Worm (Caenorhabditis elegans) whole organism, L4 larva: ENCODE measurements around the gene srt-28.

Experiments used
- D1046.2 ChIP-seq: fragments of 200-800 bp; sonication (Bioruptor generic); IDR thresholded peaks from 2 replicates; pipeline ENCODE4 v1.3.6; 2022; ENCODE audit warnings: missing genetic modification characterization, missing compliant biosample characterization
- F10B5.3 ChIP-seq: sonication (generic microtip); optimal IDR thresholded peaks from 2 replicates; lab custom pipeline; 2016; ENCODE audit warnings: mild to moderate bottlenecking, missing genetic modification characterization, missing compliant biosample characterization
- F37D6.2 ChIP-seq: sonication (generic microtip); optimal IDR thresholded peaks from 2 replicates; lab custom pipeline; 2016; ENCODE audit warnings: mild to moderate bottlenecking, missing genetic modification characterization, missing compliant biosample characterization
- R02D3.7 ChIP-seq: fragments of 150-350 bp; sonication (generic microtip); optimal IDR thresholded peaks from 3 replicates; lab custom pipeline; 2014; ENCODE audit warnings: missing biosample characterization, missing genetic modification characterization
- T20F7.1 ChIP-seq: fragments of 200-800 bp; sonication (Bioruptor generic); optimal IDR thresholded peaks from 2 replicates; lab custom pipeline; 2018; ENCODE audit warnings: mild to moderate bottlenecking, missing genetic modification characterization, missing compliant biosample characterization
- T26A8.4 ChIP-seq: fragments of 200-800 bp; sonication (Bioruptor generic); IDR thresholded peaks from 2 replicates; pipeline ENCODE4 v1.3.6; 2022; ENCODE audit warnings: missing genetic modification characterization, missing compliant biosample characterization
- Y105C5A.15 ChIP-seq: fragments of 200-800 bp; sonication (Bioruptor generic); IDR thresholded peaks from 2 replicates; pipeline ENCODE4 v1.3.6; 2022; ENCODE audit warnings: missing genetic modification characterization, missing compliant biosample characterization
- Y48G9A.11 ChIP-seq: fragments of 200-800 bp; sonication (Bioruptor generic); IDR thresholded peaks from 2 replicates; pipeline ENCODE4 v1.3.6; 2022; ENCODE audit warnings: missing genetic modification reagents, missing genetic modification characterization, missing compliant biosample characterization
- ZK337.2 ChIP-seq: fragments of 200-800 bp; sonication (Bioruptor generic); IDR thresholded peaks from 2 replicates; pipeline ENCODE4 v1.3.6; 2022; ENCODE audit warnings: missing genetic modification reagents, missing genetic modification characterization, missing compliant biosample characterization
- aha-1 ChIP-seq: fragments of 150-350 bp; peaks from one replicate; lab custom pipeline; 2014; ENCODE audit warnings: missing biosample characterization, missing genetic modification characterization
- ama-1 ChIP-seq: fragments of 150-350 bp; optimal IDR thresholded peaks from 2 replicates; lab custom pipeline; 2014; ENCODE audit warnings: inconsistent platforms, mixed read lengths
- attf-4 ChIP-seq: sonication (generic microtip); optimal IDR thresholded peaks from 3 replicates; lab custom pipeline; 2017; ENCODE audit warnings: missing biosample characterization, missing genetic modification characterization
- ceh-20 ChIP-seq: fragments of 200-800 bp; sonication (Bioruptor generic); IDR thresholded peaks from 2 replicates; pipeline ENCODE4 v1.3.6; 2022; ENCODE audit warnings: missing genetic modification reagents, missing genetic modification characterization, missing compliant biosample characterization
- ceh-82 ChIP-seq: sonication (generic microtip); optimal IDR thresholded peaks from 2 replicates; lab custom pipeline; 2017; ENCODE audit warnings: missing biosample characterization, missing genetic modification characterization
- ces-1 ChIP-seq: fragments of 150-350 bp; sonication (generic microtip); optimal IDR thresholded peaks from 4 replicates; lab custom pipeline; 2014; ENCODE audit warnings: missing biosample characterization, missing genetic modification reagents, missing genetic modification characterization
- ctbp-1 ChIP-seq: fragments of 200-800 bp; sonication (Bioruptor generic); IDR thresholded peaks from 2 replicates; pipeline ENCODE4 v1.3.6; 2022; ENCODE audit warnings: missing genetic modification reagents, missing genetic modification characterization, missing compliant biosample characterization
- daf-16 ChIP-seq, 3 experiments: sonication (generic microtip); optimal IDR thresholded peaks; 2 replicates each; lab custom pipeline; 2016 to 2017; ENCODE audit warnings: missing genetic modification characterization in 3 of 3, missing genetic modification reagents in 3 of 3, mild to moderate bottlenecking in 2 of 3, missing compliant biosample characterization in 2 of 3, missing biosample characterization in 1 of 3, moderate library complexity in 1 of 3
- dmd-6 ChIP-seq: fragments of 200-800 bp; sonication (Bioruptor generic); IDR thresholded peaks from 2 replicates; pipeline ENCODE4 v1.3.6; 2022; ENCODE audit warnings: missing genetic modification reagents, missing genetic modification characterization, missing compliant biosample characterization
- egl-27 ChIP-seq: sonication (generic microtip); optimal IDR thresholded peaks from 3 replicates; lab custom pipeline; 2017; ENCODE audit warnings: missing biosample characterization, missing genetic modification reagents, missing genetic modification characterization
- fkh-10 ChIP-seq: fragments of 150-350 bp; optimal IDR thresholded peaks from 2 replicates; lab custom pipeline; 2014; ENCODE audit warnings: missing biosample characterization, missing genetic modification reagents, missing genetic modification characterization
- fos-1 ChIP-seq: fragments of 150-350 bp; optimal IDR thresholded peaks from 2 replicates; lab custom pipeline; 2014; ENCODE audit warnings: missing biosample characterization, missing genetic modification characterization
- gei-8 ChIP-seq: fragments of 200-800 bp; sonication (Bioruptor generic); optimal IDR thresholded peaks from 2 replicates; lab custom pipeline; 2018; ENCODE audit warnings: mild to moderate bottlenecking, missing genetic modification characterization, missing compliant biosample characterization
- hlh-11 ChIP-seq: fragments of 200-800 bp; sonication (Bioruptor generic); optimal IDR thresholded peaks from 2 replicates; lab custom pipeline; 2018; ENCODE audit warnings: mild to moderate bottlenecking, missing genetic modification characterization, missing compliant biosample characterization
- lin-13 ChIP-seq: fragments of 150-350 bp; optimal IDR thresholded peaks from 2 replicates; lab custom pipeline; 2014; ENCODE audit warnings: missing biosample characterization, missing genetic modification reagents, missing genetic modification characterization
- lin-15B ChIP-seq: fragments of 150-350 bp; sonication (generic microtip); optimal IDR thresholded peaks from 3 replicates; lab custom pipeline; 2014; ENCODE audit warnings: missing biosample characterization, missing genetic modification characterization
- lin-29 ChIP-seq: fragments of 200-800 bp; sonication (Bioruptor generic); IDR thresholded peaks from 2 replicates; pipeline ENCODE4 v1.3.6; 2022; ENCODE audit warnings: missing genetic modification reagents, missing genetic modification characterization, missing compliant biosample characterization
- mdl-1 ChIP-seq, 2 experiments: fragments of 150-350 bp in 1 of 2; sonication (generic microtip) in 1 of 2; optimal IDR thresholded peaks; 2 replicates each; lab custom pipeline; 2014 to 2017; ENCODE audit warnings: missing biosample characterization in 2 of 2, missing genetic modification characterization in 2 of 2
- mdt-29 ChIP-seq: fragments of 200-800 bp; sonication (Bioruptor generic); IDR thresholded peaks from 2 replicates; pipeline ENCODE4 v1.3.6; 2022; ENCODE audit warnings: missing genetic modification reagents, missing genetic modification characterization, missing compliant biosample characterization
- mxl-3 ChIP-seq: fragments of 200-800 bp; sonication (Bioruptor generic); optimal IDR thresholded peaks from 2 replicates; lab custom pipeline; 2018; ENCODE audit warnings: mild to moderate bottlenecking, missing genetic modification characterization, missing compliant biosample characterization
- nhr-11 ChIP-seq: fragments of 150-350 bp; optimal IDR thresholded peaks from 2 replicates; lab custom pipeline; 2014; ENCODE audit warnings: missing biosample characterization, missing genetic modification characterization
- nhr-111 ChIP-seq: fragments of 200-800 bp; sonication (Bioruptor generic); optimal IDR thresholded peaks from 2 replicates; lab custom pipeline; 2018; ENCODE audit warnings: mild to moderate bottlenecking, missing genetic modification characterization, missing compliant biosample characterization
- nhr-28 ChIP-seq: fragments of 150-350 bp; optimal IDR thresholded peaks from 2 replicates; lab custom pipeline; 2014; ENCODE audit warnings: missing biosample characterization, missing genetic modification characterization
- nhr-42 ChIP-seq: fragments of 200-800 bp; sonication (Bioruptor generic); IDR thresholded peaks from 2 replicates; pipeline ENCODE4 v1.3.6; 2022; ENCODE audit warnings: missing genetic modification characterization, missing compliant biosample characterization
- nhr-6 ChIP-seq: fragments of 150-350 bp; optimal IDR thresholded peaks from 2 replicates; lab custom pipeline; 2014; ENCODE audit warnings: missing biosample characterization, missing genetic modification characterization
- nhr-76 ChIP-seq: fragments of 150-350 bp; optimal IDR thresholded peaks from 2 replicates; lab custom pipeline; 2014; ENCODE audit warnings: missing biosample characterization, missing genetic modification characterization
- php-3 ChIP-seq: fragments of 200-800 bp; sonication (Bioruptor generic); IDR thresholded peaks from 2 replicates; pipeline ENCODE4 v1.3.6; 2022; ENCODE audit warnings: missing genetic modification reagents, missing genetic modification characterization, missing compliant biosample characterization
- pqm-1 ChIP-seq: sonication (generic microtip); optimal IDR thresholded peaks from 2 replicates; lab custom pipeline; 2017; ENCODE audit warnings: missing biosample characterization, missing genetic modification characterization
- set-16 ChIP-seq: fragments of 200-800 bp; sonication (Bioruptor generic); IDR thresholded peaks from 2 replicates; pipeline ENCODE4 v1.3.6; 2022; ENCODE audit warnings: missing genetic modification reagents, missing genetic modification characterization, missing compliant biosample characterization
- snpc-4 ChIP-seq: fragments of 150-350 bp; optimal IDR thresholded peaks from 2 replicates; lab custom pipeline; 2014; ENCODE audit warnings: missing biosample characterization, missing genetic modification characterization
- spr-3 ChIP-seq: fragments of 200-800 bp; sonication (Bioruptor generic); optimal IDR thresholded peaks from 2 replicates; lab custom pipeline; 2018; ENCODE audit warnings: mild to moderate bottlenecking, missing genetic modification characterization, missing compliant biosample characterization
- tag-97 ChIP-seq: fragments of 200-800 bp; sonication (Bioruptor generic); IDR thresholded peaks from 2 replicates; pipeline ENCODE4 v1.3.6; 2022; ENCODE audit warnings: missing genetic modification characterization, missing compliant biosample characterization
- unc-130 ChIP-seq: sonication (generic microtip); optimal IDR thresholded peaks from 2 replicates; lab custom pipeline; 2016; ENCODE audit warnings: missing genetic modification reagents, missing genetic modification characterization, missing compliant biosample characterization
- zag-1 ChIP-seq: fragments of 150-350 bp; optimal IDR thresholded peaks from 2 replicates; lab custom pipeline; 2014; ENCODE audit warnings: missing biosample characterization, missing genetic modification characterization
- zfp-2 ChIP-seq: sonication (generic microtip); optimal IDR thresholded peaks from 2 replicates; lab custom pipeline; 2016; ENCODE audit warnings: mild to moderate bottlenecking, missing genetic modification characterization, missing compliant biosample characterization
- zfp-3 ChIP-seq: fragments of 200-800 bp; sonication (Bioruptor generic); conservative IDR thresholded peaks from 2 replicates; pipeline ENCODE4 v1.3.6; 2022; ENCODE audit warnings: missing genetic modification reagents, missing genetic modification characterization, missing compliant biosample characterization
- zip-2 ChIP-seq: fragments of 150-350 bp; optimal IDR thresholded peaks from 2 replicates; lab custom pipeline; 2014; ENCODE audit warnings: missing biosample characterization, missing genetic modification characterization
- ztf-11 ChIP-seq: fragments of 150-350 bp; optimal IDR thresholded peaks from 2 replicates; lab custom pipeline; 2014; ENCODE audit warnings: missing biosample characterization, missing genetic modification characterization

The srt-28 gene

DNA sequence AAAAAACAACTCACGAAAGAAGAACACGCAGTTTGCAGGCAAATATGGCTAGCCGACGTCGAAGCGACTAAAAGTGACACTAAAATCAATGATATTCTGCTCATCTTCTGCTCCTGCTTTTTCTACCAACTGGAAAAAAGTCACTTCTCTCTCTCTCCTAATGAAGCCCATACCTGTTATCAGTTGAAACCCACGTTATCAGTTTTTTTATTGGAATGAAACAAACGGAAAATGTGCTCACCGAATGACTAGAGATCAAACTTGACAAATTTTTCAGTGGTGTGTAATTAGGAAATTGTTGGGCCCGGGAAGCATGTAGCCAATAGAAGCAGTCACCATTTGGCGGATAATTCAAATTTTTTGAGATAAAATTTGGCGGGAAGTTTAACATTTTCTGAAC lies 2.0 kb downstream of the srt-28 start, which contains the start of gene C24B9.3 (continued):
- no peak for TF ChIP-seq spr-3 (GFP tag; lab: Kevin White, UChicago)
- no peak for TF ChIP-seq zag-1
- TF ChIP-seq snpc-4 (tag; lab: Kevin White, UChicago), result no peak
- TF ChIP-seq attf-4, result no peak
- peak; percentile 74 for TF ChIP-seq dmd-6 (GFP tag; lab: Robert Waterston, UW)
- no peak for TF ChIP-seq zip-2
- TF ChIP-seq daf-16 (GFP tag; optimal IDR thresholded peaks at IDR 0.05; lab: Kevin White, UChicago), result no peak
- TF ChIP-seq daf-16 (tag; optimal IDR thresholded peaks at IDR 0.05; lab: Kevin White, UChicago), result peak; percentile 75
- no peak for TF ChIP-seq ceh-20 (GFP tag; lab: Robert Waterston, UW)
- TF ChIP-seq nhr-11 (tag; lab: Kevin White, UChicago), result no peak
- no peak for TF ChIP-seq gei-8 (GFP tag; lab: Kevin White, UChicago)
- TF ChIP-seq tag-97, result no peak
- no peak for TF ChIP-seq Y48G9A.11
- peak; percentile 52 for TF ChIP-seq hlh-11 (tag; lab: Kevin White, UChicago)
- no peak for TF ChIP-seq nhr-6 (tag; lab: Kevin White, UChicago)
- no peak for TF ChIP-seq F10B5.3 (tag; lab: Kevin White, UChicago)
- no peak for TF ChIP-seq zfp-3 (GFP tag; lab: Robert Waterston, UW)
- TF ChIP-seq fos-1 (tag; lab: Kevin White, UChicago), result no peak
- peak; percentile 26 for TF ChIP-seq mxl-3 (GFP tag; lab: Kevin White, UChicago)
- no peak for TF ChIP-seq fkh-10
- no peak for TF ChIP-seq lin-15B
- no peak for TF ChIP-seq ctbp-1 (GFP tag; lab: Robert Waterston, UW)
- no peak for TF ChIP-seq mdt-29 (GFP tag; lab: Robert Waterston, UW)
- no peak for TF ChIP-seq ZK337.2
- TF ChIP-seq ceh-82 (tag; lab: Kevin White, UChicago), result no peak
- no peak for TF ChIP-seq ztf-11 (tag; lab: Kevin White, UChicago)
- peak; percentile 57 for TF ChIP-seq nhr-28 (tag; lab: Kevin White, UChicago)
- no peak for TF ChIP-seq ama-1 (lab: Kevin White, UChicago)
- TF ChIP-seq lin-13 (GFP tag; lab: Kevin White, UChicago), result no peak
- TF ChIP-seq nhr-111 (GFP tag; lab: Kevin White, UChicago), result no peak
- no peak for TF ChIP-seq nhr-76
- TF ChIP-seq pqm-1 (tag; lab: Kevin White, UChicago), result peak; percentile 71
- TF ChIP-seq T20F7.1, result no peak
- no peak for TF ChIP-seq lin-29 (GFP tag; lab: Robert Waterston, UW)
- TF ChIP-seq mdl-1 (tag; optimal IDR thresholded peaks at IDR 0.05; lab: Kevin White, UChicago), result no peak
- TF ChIP-seq nhr-42, result no peak

DNA sequence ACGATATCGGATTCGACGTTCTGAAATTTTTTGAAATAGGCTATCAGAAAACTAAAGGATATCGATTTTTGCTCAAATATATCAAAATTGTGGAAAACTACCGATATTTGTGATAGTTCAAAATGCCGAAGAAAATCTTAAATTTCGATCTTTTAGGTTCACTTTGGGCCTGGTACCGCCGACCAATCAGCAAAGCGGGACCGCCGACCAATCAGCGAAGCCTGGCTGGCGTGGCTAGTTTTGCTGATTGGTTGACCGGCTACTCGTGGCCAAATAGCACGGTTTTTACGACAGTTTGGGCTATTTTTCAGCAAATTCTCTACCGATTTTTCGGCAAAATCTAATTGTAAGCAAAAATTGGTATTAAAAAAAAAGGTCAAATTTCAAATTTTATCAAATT lies 3.2 kb downstream of the srt-28 start:
- TF ChIP-seq unc-130 (no peak), gei-8 (GFP tag; lab: Kevin White, UChicago) (no peak), zfp-2 (no peak), T26A8.4 (GFP tag; lab: Robert Waterston, UW) (no peak), mxl-3 (GFP tag; lab: Kevin White, UChicago) (no peak)
- TF ChIP-seq, all 104 proteins: peak for 0

DNA sequence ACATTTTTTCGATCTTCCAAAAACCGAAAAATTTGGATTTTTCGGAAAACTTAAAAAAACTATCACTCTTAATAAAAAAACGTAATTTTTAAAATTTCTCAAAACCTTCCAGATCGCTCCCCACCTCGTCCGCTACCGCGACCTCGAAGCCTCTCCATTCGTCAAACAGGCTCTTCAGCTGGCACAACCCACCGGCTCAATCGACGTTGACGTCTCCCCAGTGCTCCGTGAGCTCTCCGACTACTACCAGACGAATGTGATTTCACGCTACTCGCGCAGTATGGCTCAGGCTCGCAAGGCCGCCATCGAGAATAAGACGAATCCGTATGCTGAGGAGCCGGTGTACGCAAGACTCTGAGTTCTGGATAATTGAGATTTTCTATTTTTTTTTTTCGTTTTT lies 7.1 kb downstream of the srt-28 start:
- TF ChIP-seq ZK337.2, result no peak
- no peak for TF ChIP-seq egl-27 (tag; lab: Kevin White, UChicago)
- peak; percentile 62 for TF ChIP-seq set-16 (GFP tag; lab: Robert Waterston, UW)
- TF ChIP-seq php-3 (GFP tag; lab: Robert Waterston, UW), result no peak
- no peak for TF ChIP-seq R02D3.7
- no peak for TF ChIP-seq mxl-3 (GFP tag; lab: Kevin White, UChicago)
- no peak for TF ChIP-seq zip-2
- TF ChIP-seq Y105C5A.15 (GFP tag; lab: Robert Waterston, UW), result no peak
- TF ChIP-seq zfp-2, result no peak
- no peak for TF ChIP-seq F37D6.2 (tag; lab: Kevin White, UChicago)
- no peak for TF ChIP-seq daf-16 (GFP tag; optimal IDR thresholded peaks at IDR 0.05; lab: Kevin White, UChicago)
- TF ChIP-seq daf-16 (tag; optimal IDR thresholded peaks at IDR 0.05; lab: Kevin White, UChicago), result no peak
- no peak for TF ChIP-seq lin-29 (GFP tag; lab: Robert Waterston, UW)
- TF ChIP-seq D1046.2 (GFP tag; lab: Robert Waterston, UW), result 0 out of 2 replicates have a peak, but pooled peaks have one; percentile 29
- no peak for TF ChIP-seq aha-1 (tag; lab: Kevin White, UChicago)
- TF ChIP-seq ces-1, result no peak
- no peak for TF ChIP-seq fos-1 (tag; lab: Kevin White, UChicago)
- no peak for TF ChIP-seq lin-13 (GFP tag; lab: Kevin White, UChicago)
